Worm (Caenorhabditis elegans) whole organism, L3 larva: Measurements from ENCODE around the gene col-39.

Experiments used
- R02D3.7 ChIP-seq: fragments of 150-350 bp; optimal IDR thresholded peaks from 2 replicates; lab custom pipeline; 2014; ENCODE audit warnings: missing biosample characterization, missing genetic modification characterization
- ZK546.5 ChIP-seq: sonication (generic microtip); optimal IDR thresholded peaks from 2 replicates; lab custom pipeline; 2017; ENCODE audit warnings: missing biosample characterization, missing genetic modification characterization
- aly-2 ChIP-seq: fragments of 150-350 bp; optimal IDR thresholded peaks from 2 replicates; lab custom pipeline; 2014; ENCODE audit warnings: missing biosample characterization, missing genetic modification characterization
- ama-1 ChIP-seq: fragments of 150-350 bp; optimal IDR thresholded peaks from 2 replicates; lab custom pipeline; 2018
- ceh-16 ChIP-seq: sonication (generic microtip); optimal IDR thresholded peaks from 2 replicates; lab custom pipeline; 2017; ENCODE audit warnings: missing biosample characterization, missing genetic modification characterization
- ceh-28 ChIP-seq: fragments of 150-350 bp; optimal IDR thresholded peaks from 2 replicates; lab custom pipeline; 2014; ENCODE audit warnings: missing biosample characterization, missing genetic modification reagents, missing genetic modification characterization
- ceh-82 ChIP-seq: fragments of 150-350 bp; optimal IDR thresholded peaks from 2 replicates; lab custom pipeline; 2014; ENCODE audit warnings: missing biosample characterization, missing genetic modification characterization
- ceh-9 ChIP-seq: sonication (generic microtip); optimal IDR thresholded peaks from 2 replicates; lab custom pipeline; 2018; ENCODE audit warnings: missing biosample characterization, missing genetic modification characterization
- daf-12 ChIP-seq: fragments of 150-350 bp; optimal IDR thresholded peaks from 2 replicates; lab custom pipeline; 2014; ENCODE audit warnings: missing biosample characterization, missing genetic modification reagents, missing genetic modification characterization
- egl-5 ChIP-seq: fragments of 150-350 bp; optimal IDR thresholded peaks from 2 replicates; lab custom pipeline; 2017; ENCODE audit warnings: missing biosample characterization, missing genetic modification reagents, missing genetic modification characterization, inconsistent platforms
- elt-2 ChIP-seq: sonication (generic microtip); optimal IDR thresholded peaks from 2 replicates; lab custom pipeline; 2016; ENCODE audit warnings: missing genetic modification reagents, mild to moderate bottlenecking, missing genetic modification characterization, missing compliant biosample characterization
- elt-3 ChIP-seq, 3 experiments: fragments of 150-350 bp in 1 of 3; sonication (generic microtip) in 2 of 3; optimal IDR thresholded peaks; 2 replicates in 2 of 3; 4 replicates in 1 of 3; lab custom pipeline; 2014 to 2017; ENCODE audit warnings: missing biosample characterization in 3 of 3, missing genetic modification characterization in 3 of 3
- eor-1 ChIP-seq, 2 experiments: fragments of 150-350 bp; optimal IDR thresholded peaks; 2 replicates each; lab custom pipeline; 2014 to 2018; ENCODE audit warnings: missing biosample characterization in 2 of 2, missing genetic modification characterization in 2 of 2
- fkh-10 ChIP-seq: sonication (generic microtip); optimal IDR thresholded peaks from 2 replicates; lab custom pipeline; 2017; ENCODE audit warnings: missing biosample characterization, missing genetic modification reagents, missing genetic modification characterization
- fkh-2 ChIP-seq: fragments of 150-350 bp; optimal IDR thresholded peaks from 2 replicates; lab custom pipeline; 2014; ENCODE audit warnings: missing biosample characterization, missing genetic modification reagents, missing genetic modification characterization
- fos-1 ChIP-seq: fragments of 150-350 bp; optimal IDR thresholded peaks from 2 replicates; lab custom pipeline; 2014; ENCODE audit warnings: missing biosample characterization, missing genetic modification characterization
- hmg-11 ChIP-seq: sonication (generic microtip); optimal IDR thresholded peaks from 2 replicates; lab custom pipeline; 2016; ENCODE audit warnings: missing genetic modification characterization, missing compliant biosample characterization
- jun-1 ChIP-seq: fragments of 150-350 bp; optimal IDR thresholded peaks from 2 replicates; lab custom pipeline; 2014; ENCODE audit warnings: missing biosample characterization, missing genetic modification reagents, missing genetic modification characterization
- lin-15B ChIP-seq: fragments of 150-350 bp; optimal IDR thresholded peaks from 2 replicates; lab custom pipeline; 2014; ENCODE audit warnings: missing biosample characterization, missing genetic modification characterization
- lin-39 ChIP-seq: fragments of 150-350 bp; optimal IDR thresholded peaks from 2 replicates; lab custom pipeline; 2018; ENCODE audit warnings: missing biosample characterization, missing genetic modification reagents, missing genetic modification characterization
- lsy-12 ChIP-seq: sonication (generic microtip); optimal IDR thresholded peaks from 2 replicates; lab custom pipeline; 2016; ENCODE audit warnings: mild to moderate bottlenecking, missing genetic modification characterization, missing compliant biosample characterization
- mml-1 ChIP-seq: fragments of 150-350 bp; sonication (generic microtip); optimal IDR thresholded peaks from 3 replicates; lab custom pipeline; 2014; ENCODE audit warnings: missing biosample characterization, missing genetic modification characterization
- nfya-1 ChIP-seq: sonication (generic microtip); optimal IDR thresholded peaks from 2 replicates; lab custom pipeline; 2017; ENCODE audit warnings: missing genetic modification characterization, mild to moderate bottlenecking, missing compliant biosample characterization, antibody characterized with exemption, moderate library complexity; ENCODE audit not compliant: insufficient read depth
- nhr-11 ChIP-seq: fragments of 150-350 bp; optimal IDR thresholded peaks from 2 replicates; lab custom pipeline; 2014; ENCODE audit warnings: missing biosample characterization, missing genetic modification characterization
- nhr-12 ChIP-seq: fragments of 150-350 bp; optimal IDR thresholded peaks from 2 replicates; lab custom pipeline; 2014; ENCODE audit warnings: missing biosample characterization, missing genetic modification characterization
- nhr-23 ChIP-seq: fragments of 150-350 bp; optimal IDR thresholded peaks from 2 replicates; lab custom pipeline; 2014; ENCODE audit warnings: missing biosample characterization, missing genetic modification reagents, missing genetic modification characterization
- nhr-237 ChIP-seq: fragments of 150-350 bp; optimal IDR thresholded peaks from 2 replicates; lab custom pipeline; 2014; ENCODE audit warnings: missing biosample characterization, missing genetic modification characterization
- nhr-25 ChIP-seq: sonication (generic microtip); optimal IDR thresholded peaks from 2 replicates; lab custom pipeline; 2017; ENCODE audit warnings: missing biosample characterization, missing genetic modification characterization
- nhr-28 ChIP-seq: fragments of 150-350 bp; optimal IDR thresholded peaks from 2 replicates; lab custom pipeline; 2014; ENCODE audit warnings: missing biosample characterization, missing genetic modification characterization
- nhr-43 ChIP-seq: sonication (generic microtip); optimal IDR thresholded peaks from 2 replicates; lab custom pipeline; 2016; ENCODE audit warnings: mild to moderate bottlenecking, missing genetic modification characterization, missing compliant biosample characterization; ENCODE audit not compliant: poor library complexity, severe bottlenecking
- nhr-67 ChIP-seq: fragments of 150-350 bp; optimal IDR thresholded peaks from 2 replicates; lab custom pipeline; 2014; ENCODE audit warnings: missing biosample characterization, missing genetic modification characterization
- nhr-77 ChIP-seq: fragments of 150-350 bp; optimal IDR thresholded peaks from 2 replicates; lab custom pipeline; 2014; ENCODE audit warnings: missing biosample characterization, missing genetic modification characterization
- pha-4 ChIP-seq: fragments of 150-350 bp; optimal IDR thresholded peaks from 2 replicates; lab custom pipeline; 2014; ENCODE audit warnings: missing biosample characterization, missing genetic modification reagents, missing genetic modification characterization
- pqm-1 ChIP-seq: fragments of 150-350 bp; optimal IDR thresholded peaks from 2 replicates; lab custom pipeline; 2017; ENCODE audit warnings: missing biosample characterization, missing genetic modification characterization, inconsistent platforms
- skn-1 ChIP-seq: fragments of 150-350 bp; optimal IDR thresholded peaks from 2 replicates; lab custom pipeline; 2014; ENCODE audit warnings: missing biosample characterization, missing genetic modification characterization
- snpc-4 ChIP-seq: fragments of 150-350 bp; optimal IDR thresholded peaks from 2 replicates; lab custom pipeline; 2014; ENCODE audit warnings: missing biosample characterization, missing genetic modification characterization
- tbx-2 ChIP-seq: sonication (generic microtip); optimal IDR thresholded peaks from 2 replicates; lab custom pipeline; 2016; ENCODE audit warnings: mild to moderate bottlenecking, missing genetic modification characterization, missing compliant biosample characterization
- unc-39 ChIP-seq: sonication (generic microtip); optimal IDR thresholded peaks from 4 replicates; lab custom pipeline; 2017; ENCODE audit warnings: missing biosample characterization, missing genetic modification characterization
- unc-62 ChIP-seq: fragments of 150-350 bp; sonication (generic microtip); optimal IDR thresholded peaks from 4 replicates; lab custom pipeline; 2014; ENCODE audit warnings: missing biosample characterization, missing genetic modification reagents, missing genetic modification characterization
- zag-1 ChIP-seq: fragments of 150-350 bp; optimal IDR thresholded peaks from 2 replicates; lab custom pipeline; 2014; ENCODE audit warnings: missing biosample characterization, missing genetic modification characterization
- ztf-11 ChIP-seq: fragments of 150-350 bp; optimal IDR thresholded peaks from 2 replicates; lab custom pipeline; 2014; ENCODE audit warnings: missing biosample characterization, missing genetic modification characterization
- ztf-4 ChIP-seq: fragments of 150-350 bp; optimal IDR thresholded peaks from 2 replicates; lab custom pipeline; 2014; ENCODE audit warnings: missing biosample characterization, missing genetic modification characterization

col-39 gene

DNA sequence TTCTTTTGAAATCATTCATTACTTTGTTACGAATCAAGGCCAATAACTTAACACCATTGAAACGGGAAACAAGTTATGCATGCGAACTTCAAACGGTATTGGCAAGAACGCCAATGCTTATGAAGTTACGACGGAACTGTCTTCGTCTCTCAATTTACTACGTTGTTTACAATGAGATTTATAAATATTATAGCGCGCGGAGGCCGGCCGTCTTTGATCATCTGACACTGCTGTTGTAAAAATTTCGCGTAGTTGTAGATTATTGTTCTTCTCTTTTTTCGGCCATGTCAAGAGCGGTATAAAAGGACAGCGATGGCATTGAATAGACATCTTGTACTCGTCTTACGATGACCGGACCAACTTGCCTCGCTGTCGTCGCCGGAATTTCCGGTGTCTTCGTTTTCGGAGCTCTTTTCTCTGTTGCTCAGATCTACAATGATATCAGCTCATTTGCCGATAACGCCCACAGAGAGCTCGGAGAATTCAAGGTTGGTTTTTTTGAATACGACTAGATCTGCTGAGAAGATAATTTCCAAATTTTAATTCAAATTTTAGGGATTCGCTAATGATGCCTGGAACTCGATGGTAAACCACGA, at the start of gene col-39:
Gene col-39, plus strand, starts transcription at position 342 of the 596 bp plus-strand sequence.
- TF ChIP-seq ama-1 (lab: Kevin White, UChicago) (peak; percentile 69), hmg-11 (tag; lab: Kevin White, UChicago) (no peak), nhr-28 (tag; lab: Kevin White, UChicago) (no peak), nhr-25 (tag; lab: Kevin White, UChicago) (peak; percentile 56), unc-39 (tag; lab: Kevin White, UChicago) (no peak)
- TF ChIP-seq, all 47 proteins: peak for 2

DNA sequence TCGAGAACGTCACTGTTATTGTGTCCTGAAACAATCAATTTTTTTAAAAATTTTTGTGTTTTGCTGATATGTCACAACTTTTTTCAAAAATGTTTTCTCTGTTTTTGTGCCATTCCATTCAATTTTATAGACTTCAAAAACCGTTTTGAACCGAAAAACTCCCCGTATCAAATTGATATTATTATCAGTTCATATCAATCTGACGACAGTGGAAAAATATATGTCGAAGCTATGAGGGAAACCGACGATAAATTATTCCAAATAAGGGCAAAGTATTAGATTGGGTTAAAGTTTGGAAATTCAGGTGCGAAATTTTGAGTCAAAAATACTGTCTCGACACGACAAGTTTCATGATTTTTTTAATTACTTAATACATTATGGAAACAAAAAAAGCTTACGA, 48.3 kb upstream of the col-39 start:
- TF ChIP-seq nhr-23 (no peak), ama-1 (lab: Kevin White, UChicago) (no peak), elt-2 (peak; percentile 58), nfya-1 (no peak)

DNA sequence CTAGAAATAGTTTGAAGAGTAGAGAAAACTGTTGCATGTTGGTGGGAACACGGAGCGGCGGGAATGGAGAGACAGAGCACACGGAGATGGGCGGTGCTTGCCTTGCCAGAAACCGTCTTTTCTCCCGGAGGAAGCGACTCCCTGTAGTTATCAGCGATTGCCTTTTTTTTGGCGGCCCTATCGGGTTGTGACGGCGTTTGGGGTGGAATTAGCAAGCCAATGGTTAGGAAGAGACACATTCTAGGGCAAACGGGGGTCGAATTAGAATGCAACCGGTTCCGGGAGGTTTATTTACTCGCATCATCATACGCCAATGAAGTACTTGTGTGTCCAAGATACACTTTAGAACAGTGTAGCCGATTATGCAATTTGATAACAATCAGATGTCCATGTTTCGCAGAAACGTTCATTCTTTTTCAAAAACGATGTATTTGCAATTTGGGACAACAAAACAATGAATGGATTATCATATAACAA, 47.0 kb upstream of the col-39 start, which contains the start of gene lact-3:
Gene lact-3, minus strand, starts transcription at position 51 of the 477 bp plus-strand sequence.
- TF ChIP-seq elt-2 = peak; percentile 70
- peak; percentile 69 for TF ChIP-seq nhr-23
- TF ChIP-seq ama-1 (lab: Kevin White, UChicago) = peak; percentile 48
- TF ChIP-seq nhr-11 (tag; lab: Kevin White, UChicago) = no peak
- no peak for TF ChIP-seq hmg-11 (tag; lab: Kevin White, UChicago)
- TF ChIP-seq aly-2 (tag; lab: Kevin White, UChicago) = peak; percentile 29
- TF ChIP-seq nhr-25 (tag; lab: Kevin White, UChicago) = peak; percentile 42
- peak; percentile 25 for TF ChIP-seq jun-1
- no peak for TF ChIP-seq ceh-16
- TF ChIP-seq unc-39 (tag; lab: Kevin White, UChicago) = no peak
- TF ChIP-seq, all 47 proteins: peak for 6

DNA sequence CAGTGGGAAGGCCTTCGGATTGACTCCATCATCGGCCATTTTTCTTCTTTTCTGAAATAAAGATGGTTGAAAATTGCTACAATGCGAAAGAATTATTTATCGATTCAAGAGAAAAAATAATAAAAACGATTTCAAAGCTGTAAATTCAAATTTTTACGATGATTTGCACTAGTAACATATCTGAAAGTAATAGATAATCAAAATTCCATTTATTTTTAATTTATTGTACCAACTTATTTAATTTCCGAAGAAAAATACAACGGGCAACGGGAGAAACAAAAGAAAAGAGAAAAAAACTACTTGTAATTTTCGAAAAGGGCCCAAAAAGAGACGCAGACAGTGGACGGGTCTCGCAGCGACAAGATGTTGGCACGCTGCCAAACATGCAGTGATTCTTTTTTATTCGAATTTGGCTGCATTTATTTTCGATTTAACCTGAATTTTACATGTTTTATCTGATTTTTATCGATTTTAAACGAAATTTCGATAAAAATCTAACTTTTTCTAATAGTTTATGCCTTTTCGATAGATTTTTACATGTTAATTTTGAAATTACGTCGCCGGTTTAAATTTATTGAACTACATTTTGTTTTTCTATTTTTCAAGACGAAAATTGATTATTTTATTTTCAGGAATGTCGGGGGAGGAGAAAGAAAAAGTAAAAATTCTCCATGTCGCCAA, 46.0 kb upstream of the col-39 start, which contains the start of the genes snu-13 and rsp-7:
Gene snu-13, minus strand, starts transcription at position 51 of the 681 bp plus-strand sequence.
Gene rsp-7, plus strand, starts transcription at position 631 of the 681 bp plus-strand sequence.
- TF ChIP-seq ztf-11 (tag; lab: Kevin White, UChicago) (no peak), ceh-16 (no peak), unc-62 (GFP tag; lab: Kevin White, UChicago) (no peak), nhr-77 (tag; lab: Kevin White, UChicago) (no peak), eor-1 (tag; optimal IDR thresholded peaks at IDR 0.05; lab: Kevin White, UChicago) (no peak), fkh-10 (GFP tag; lab: Kevin White, UChicago) (no peak), elt-3 (tag; optimal IDR thresholded peaks at IDR 0.05; lab: Kevin White, UChicago) (no peak), nhr-237 (tag; lab: Kevin White, UChicago) (no peak), ztf-4 (tag; lab: Kevin White, UChicago) (no peak), nfya-1 (peak; percentile 88), nhr-28 (tag; lab: Kevin White, UChicago) (no peak), nhr-25 (tag; lab: Kevin White, UChicago) (peak; percentile 84), ceh-82 (tag; lab: Kevin White, UChicago) (no peak), pha-4 (tag; lab: Kevin White, UChicago) (peak; percentile 86), jun-1 (no peak), snpc-4 (tag; lab: Kevin White, UChicago) (peak; percentile 79), R02D3.7 (tag; lab: Kevin White, UChicago) (peak; percentile 17), elt-2 (peak; percentile 48), ZK546.5 (tag; lab: Kevin White, UChicago) (no peak), skn-1 (tag; lab: Kevin White, UChicago) (peak; percentile 74), nhr-11 (tag; lab: Kevin White, UChicago) (no peak), daf-12 (tag; lab: Kevin White, UChicago) (no peak), fkh-2 (no peak), nhr-23 (peak; percentile 87), nhr-43 (tag; lab: Kevin White, UChicago) (no peak), mml-1 (no peak), lin-39 (tag; lab: Kevin White, UChicago) (peak; percentile 39), pqm-1 (peak; percentile 48), fos-1 (tag; lab: Kevin White, UChicago) (no peak), ceh-28 (tag; lab: Kevin White, UChicago) (no peak), ceh-9 (tag; lab: Kevin White, UChicago) (no peak), ama-1 (lab: Kevin White, UChicago) (no peak), lin-15B (tag; lab: Kevin White, UChicago) (peak; percentile 89), nhr-67 (tag; lab: Kevin White, UChicago) (no peak), lsy-12 (tag; lab: Kevin White, UChicago) (no peak), egl-5 (tag; lab: Kevin White, UChicago) (peak; percentile 70), hmg-11 (tag; lab: Kevin White, UChicago) (peak; percentile 63), aly-2 (tag; lab: Kevin White, UChicago) (no peak), tbx-2 (no peak), nhr-12 (tag; lab: Kevin White, UChicago) (no peak), zag-1 (tag; lab: Kevin White, UChicago) (no peak)
- TF ChIP-seq, all 47 proteins: peak for 13
